Fruit fly (Drosophila melanogaster) whole organism, embryonic: Measurements from ENCODE around the gene Bicra.

Experiments
- Atf-2 ChIP-seq: fragments of 200-800 bp; sonication (Bioruptor generic); optimal IDR thresholded peaks from 2 replicates; lab custom pipeline; 2016; ENCODE audit warnings: missing biosample characterization, missing genetic modification characterization
- Atf6 ChIP-seq: fragments of 200-800 bp; sonication (Bioruptor generic); IDR thresholded peaks from 2 replicates; pipeline ENCODE4 v1.3.6; 2022; ENCODE audit warnings: missing biosample characterization, missing genetic modification characterization
- Blimp-1 ChIP-seq: fragments of 200-800 bp; sonication (Bioruptor generic); optimal IDR thresholded peaks from 3 replicates; lab custom pipeline; 2018; ENCODE audit warnings: missing biosample characterization, missing genetic modification characterization, mild to moderate bottlenecking, moderate library complexity, missing genetic modification reagents
- Bteb2 ChIP-seq: fragments of 200-800 bp; sonication (Bioruptor generic); optimal IDR thresholded peaks from 2 replicates; lab custom pipeline; 2016; ENCODE audit warnings: missing biosample characterization, missing genetic modification characterization
- CG12155 ChIP-seq: fragments of 200-800 bp; sonication (Bioruptor generic); optimal IDR thresholded peaks from 3 replicates; lab custom pipeline; 2016; ENCODE audit warnings: missing biosample characterization, missing genetic modification characterization
- CG15269 ChIP-seq: fragments of 200-800 bp; sonication (Bioruptor generic); optimal IDR thresholded peaks from 2 replicates; lab custom pipeline; 2018; ENCODE audit warnings: missing biosample characterization, mild to moderate bottlenecking, missing genetic modification characterization, moderate library complexity
- CG15479 ChIP-seq: fragments of 200-800 bp; sonication (Bioruptor generic); optimal IDR thresholded peaks from 3 replicates; lab custom pipeline; 2019; ENCODE audit warnings: missing biosample characterization, mild to moderate bottlenecking, missing genetic modification characterization, moderate library complexity
- CG15514 ChIP-seq: fragments of 200-800 bp; sonication (Bioruptor generic); optimal IDR thresholded peaks from 3 replicates; lab custom pipeline; 2017; ENCODE audit warnings: missing biosample characterization, missing genetic modification characterization, mild to moderate bottlenecking, moderate library complexity, missing genetic modification reagents
- CG1603 ChIP-seq: fragments of 200-800 bp; sonication (Bioruptor generic); optimal IDR thresholded peaks from 2 replicates; lab custom pipeline; 2019; ENCODE audit warnings: missing biosample characterization, mild to moderate bottlenecking, missing genetic modification characterization, moderate library complexity
- CG17912 ChIP-seq: fragments of 200-800 bp; sonication (Bioruptor generic); optimal IDR thresholded peaks from 2 replicates; lab custom pipeline; 2018; ENCODE audit warnings: missing biosample characterization, mild to moderate bottlenecking, missing genetic modification characterization
- CG2199 ChIP-seq: fragments of 200-800 bp; sonication (Bioruptor generic); IDR thresholded peaks from 3 replicates; pipeline ENCODE4 v1.3.6; 2022; ENCODE audit warnings: missing biosample characterization, missing genetic modification characterization
- CG2678 ChIP-seq: fragments of 200-800 bp; sonication (Bioruptor generic); optimal IDR thresholded peaks from 3 replicates; lab custom pipeline; 2019; ENCODE audit warnings: missing biosample characterization, mild to moderate bottlenecking, missing genetic modification characterization, moderate library complexity
- CG33213 ChIP-seq: fragments of 200-800 bp; sonication (Bioruptor generic); optimal IDR thresholded peaks from 3 replicates; lab custom pipeline; 2016; ENCODE audit warnings: missing biosample characterization, missing genetic modification characterization
- CG3407 ChIP-seq: fragments of 200-800 bp; sonication (Bioruptor generic); optimal IDR thresholded peaks from 2 replicates; lab custom pipeline; 2018; ENCODE audit warnings: missing biosample characterization, mild to moderate bottlenecking, missing genetic modification characterization
- CG4820 ChIP-seq: fragments of 200-800 bp; sonication (Bioruptor generic); optimal IDR thresholded peaks from 3 replicates; lab custom pipeline; 2016; ENCODE audit warnings: missing biosample characterization, missing genetic modification characterization
- CG7839 ChIP-seq: fragments of 200-800 bp; sonication (Bioruptor generic); optimal IDR thresholded peaks from 3 replicates; lab custom pipeline; 2018; ENCODE audit warnings: missing biosample characterization, mild to moderate bottlenecking, missing genetic modification characterization, moderate library complexity
- CG8089 ChIP-seq: fragments of 200-800 bp; sonication (Bioruptor generic); optimal IDR thresholded peaks from 3 replicates; lab custom pipeline; 2016; ENCODE audit warnings: missing biosample characterization, missing genetic modification characterization
- CG8388 ChIP-seq: fragments of 200-800 bp; sonication (Bioruptor generic); optimal IDR thresholded peaks from 2 replicates; lab custom pipeline; 2019; ENCODE audit warnings: missing biosample characterization, mild to moderate bottlenecking, missing genetic modification characterization, moderate library complexity
- ERR ChIP-seq: fragments of 200-800 bp; sonication (Bioruptor generic); optimal IDR thresholded peaks from 2 replicates; lab custom pipeline; 2016; ENCODE audit warnings: missing biosample characterization, missing genetic modification characterization
- Fer1 ChIP-seq: fragments of 200-800 bp; sonication (Bioruptor generic); optimal IDR thresholded peaks from 2 replicates; lab custom pipeline; 2017; ENCODE audit warnings: missing biosample characterization, mild to moderate bottlenecking, missing genetic modification characterization
- Jarid2 ChIP-seq: fragments of 200-800 bp; sonication (Bioruptor generic); optimal IDR thresholded peaks from 3 replicates; lab custom pipeline; 2017; ENCODE audit warnings: mild to moderate bottlenecking, missing biosample characterization, missing genetic modification reagents, missing genetic modification characterization
- Lhr ChIP-seq: fragments of 200-800 bp; sonication (Bioruptor generic); optimal IDR thresholded peaks from 3 replicates; lab custom pipeline; 2017; ENCODE audit warnings: mild to moderate bottlenecking, missing biosample characterization, missing genetic modification reagents, missing genetic modification characterization
- Med ChIP-seq: fragments of 200-800 bp; sonication (Bioruptor generic); peaks from one replicate; lab custom pipeline; 2016; ENCODE audit warnings: missing biosample characterization, missing genetic modification characterization, mild to moderate bottlenecking, inconsistent platforms, moderate library complexity
- NfI ChIP-seq: fragments of 200-800 bp; sonication (Bioruptor generic); optimal IDR thresholded peaks from 3 replicates; lab custom pipeline; 2018; ENCODE audit warnings: missing biosample characterization, mild to moderate bottlenecking, missing genetic modification characterization, moderate library complexity
- Poxn ChIP-seq: fragments of 200-800 bp; sonication (Bioruptor generic); IDR thresholded peaks from 2 replicates; pipeline ENCODE4 v1.3.6; 2022; ENCODE audit warnings: missing biosample characterization, missing genetic modification characterization
- Rx ChIP-seq: fragments of 200-800 bp; sonication (Bioruptor generic); IDR thresholded peaks from 2 replicates; pipeline ENCODE4 v1.3.6; 2022; ENCODE audit warnings: missing biosample characterization, missing genetic modification characterization
- Sox100B ChIP-seq: fragments of 200-800 bp; sonication (Bioruptor generic); optimal IDR thresholded peaks from 3 replicates; lab custom pipeline; 2018; ENCODE audit warnings: missing biosample characterization, mild to moderate bottlenecking, missing genetic modification characterization
- ac ChIP-seq: fragments of 200-800 bp; sonication (Bioruptor generic); optimal IDR thresholded peaks from 3 replicates; lab custom pipeline; 2017; ENCODE audit warnings: missing biosample characterization, mild to moderate bottlenecking, missing genetic modification characterization
- ap ChIP-seq: fragments of 200-800 bp; sonication (Bioruptor generic); IDR thresholded peaks from 2 replicates; pipeline ENCODE4 v1.3.6; 2022; ENCODE audit warnings: missing biosample characterization, missing genetic modification characterization
- br ChIP-seq: fragments of >200 bp; optimal IDR thresholded peaks from 2 replicates; lab custom pipeline; 2017
- chm ChIP-seq: fragments of 200-800 bp; sonication (Bioruptor generic); IDR thresholded peaks from 2 replicates; pipeline ENCODE4 v1.3.6; 2022; ENCODE audit warnings: missing biosample characterization, missing genetic modification characterization
- ci ChIP-seq: fragments of 200-800 bp; sonication (Bioruptor generic); IDR thresholded peaks from 3 replicates; pipeline ENCODE4 v1.3.6; 2022; ENCODE audit warnings: missing biosample characterization, missing genetic modification characterization
- crc ChIP-seq: fragments of 200-800 bp; sonication (Bioruptor generic); optimal IDR thresholded peaks from 2 replicates; lab custom pipeline; 2016; ENCODE audit warnings: missing biosample characterization, missing genetic modification characterization
- disco-r ChIP-seq: fragments of 200-800 bp; sonication (Bioruptor generic); optimal IDR thresholded peaks from 2 replicates; lab custom pipeline; 2016; ENCODE audit warnings: missing biosample characterization, missing genetic modification characterization
- dysf ChIP-seq: fragments of 200-800 bp; sonication (Bioruptor generic); IDR thresholded peaks from 3 replicates; pipeline ENCODE4 v1.3.6; 2022; ENCODE audit warnings: missing biosample characterization, missing genetic modification characterization
- ftz-f1 ChIP-seq: fragments of 200-800 bp; sonication (Bioruptor generic); optimal IDR thresholded peaks from 2 replicates; lab custom pipeline; 2016; ENCODE audit warnings: missing biosample characterization, missing genetic modification characterization
- gce ChIP-seq: fragments of 200-800 bp; sonication (Bioruptor generic); IDR thresholded peaks from 3 replicates; pipeline ENCODE4 v1.3.6; 2022; ENCODE audit warnings: missing biosample characterization, missing genetic modification characterization
- hb ChIP-seq: fragments of 200-800 bp; sonication (Bioruptor generic); IDR thresholded peaks from 3 replicates; pipeline ENCODE4 v1.3.6; 2022; ENCODE audit warnings: missing biosample characterization, missing genetic modification characterization; ENCODE audit not compliant: partially characterized antibody
- ind ChIP-seq: fragments of 200-800 bp; sonication (Bioruptor generic); optimal IDR thresholded peaks from 3 replicates; lab custom pipeline; 2016; ENCODE audit warnings: missing biosample characterization, missing genetic modification characterization
- jigr1 ChIP-seq: fragments of 200-800 bp; sonication (Bioruptor generic); IDR thresholded peaks from 3 replicates; pipeline ENCODE4 v1.3.6; 2022; ENCODE audit warnings: missing biosample characterization, missing genetic modification characterization
- jing ChIP-seq: fragments of 200-800 bp; sonication (Bioruptor generic); optimal IDR thresholded peaks from 2 replicates; lab custom pipeline; 2018; ENCODE audit warnings: missing biosample characterization, mild to moderate bottlenecking, missing genetic modification characterization
- kah ChIP-seq: fragments of 200-800 bp; sonication (Bioruptor generic); optimal IDR thresholded peaks from 2 replicates; lab custom pipeline; 2018; ENCODE audit warnings: missing biosample characterization, mild to moderate bottlenecking, missing genetic modification characterization
- nerfin-1 ChIP-seq: fragments of 200-800 bp; sonication (Bioruptor generic); optimal IDR thresholded peaks from 3 replicates; lab custom pipeline; 2019; ENCODE audit warnings: missing biosample characterization, mild to moderate bottlenecking, missing genetic modification characterization, moderate library complexity
- nmo ChIP-seq: fragments of 200-800 bp; sonication (Bioruptor generic); optimal IDR thresholded peaks from 2 replicates; lab custom pipeline; 2018; ENCODE audit warnings: missing biosample characterization, mild to moderate bottlenecking, missing genetic modification characterization, moderate library complexity
- org-1 ChIP-seq: fragments of 200-800 bp; sonication (Bioruptor generic); optimal IDR thresholded peaks from 2 replicates; lab custom pipeline; 2017; ENCODE audit warnings: missing biosample characterization, missing genetic modification characterization
- pan ChIP-seq, 4 experiments: fragments of >200 bp in 3 of 4; fragments of 200-800 bp in 1 of 4; sonication (Bioruptor generic) in 1 of 4; optimal IDR thresholded peaks in 3 of 4; IDR thresholded peaks in 1 of 4; 2 replicates each; pipeline versions ENCODE4 v1.3.6 to Lab custom; 2017 to 2022; ENCODE audit warnings: missing biosample characterization in 2 of 4, missing genetic modification characterization in 2 of 4, mixed read lengths in 1 of 4
- pb ChIP-seq: fragments of 200-800 bp; sonication (Bioruptor generic); optimal IDR thresholded peaks from 3 replicates; lab custom pipeline; 2016; ENCODE audit warnings: missing biosample characterization, missing genetic modification characterization
- slou ChIP-seq: fragments of 200-800 bp; sonication (Bioruptor generic); optimal IDR thresholded peaks from 3 replicates; lab custom pipeline; 2016; ENCODE audit warnings: missing biosample characterization, missing genetic modification characterization
- so ChIP-seq: fragments of 200-800 bp; sonication (Bioruptor generic); IDR thresholded peaks from 3 replicates; pipeline ENCODE4 v1.3.6; 2022; ENCODE audit warnings: missing biosample characterization, missing genetic modification characterization
- stc ChIP-seq: fragments of 200-800 bp; sonication (Bioruptor generic); IDR thresholded peaks from 2 replicates; pipeline ENCODE4 v1.3.6; 2022; ENCODE audit warnings: missing biosample characterization, missing genetic modification characterization

Bicra gene

dm6 chr3R:29064682-29065100 lies 1.9 kb downstream of the Bicra start (continued):
- TF ChIP-seq kah (GFP tag; lab: Kevin White, UChicago) (no peak), CG7839 (no peak), CG2199 (GFP tag; lab: Robert Waterston, UW) (no peak), ERR (GFP tag; lab: Kevin White, UChicago) (no peak)
- TF ChIP-seq, all 482 proteins: peak for 41

- 0 out of 3 replicates have a peak, but pooled peaks have one; percentile 23 for TF ChIP-seq gce (GFP tag; lab: Robert Waterston, UW)
- TF ChIP-seq CG17912, result no peak
- TF ChIP-seq pan (optimal IDR thresholded peaks at IDR 0.05; lab: Kevin White, UChicago), result no peak
- TF ChIP-seq pan (GFP tag; optimal IDR thresholded peaks at IDR 0.05 in 1 of 2, IDR thresholded peaks at IDR 0.05 in 1 of 2), result no peak
- no peak for TF ChIP-seq nmo
- TF ChIP-seq CG1603 (tag; lab: Kevin White, UChicago), result peak; percentile 12
- no peak for TF ChIP-seq Poxn (GFP tag; lab: Robert Waterston, UW)
- TF ChIP-seq NfI, result no peak
- no peak for TF ChIP-seq dysf (GFP tag; lab: Robert Waterston, UW)
- TF ChIP-seq Rx (GFP tag; lab: Robert Waterston, UW), result no peak
- no peak for TF ChIP-seq Atf-2 (GFP tag; lab: Kevin White, UChicago)
- no peak for TF ChIP-seq ind (GFP tag; lab: Kevin White, UChicago)
- no peak for TF ChIP-seq Lhr (GFP tag; lab: Kevin White, UChicago)
- TF ChIP-seq Blimp-1 (GFP tag; lab: Kevin White, UChicago), result no peak
- no peak for TF ChIP-seq CG3407 (GFP tag; lab: Kevin White, UChicago)
- TF ChIP-seq CG12155 (GFP tag; lab: Kevin White, UChicago), result no peak
- TF ChIP-seq jigr1 (GFP tag; lab: Robert Waterston, UW), result no peak
- no peak for TF ChIP-seq ap (GFP tag; lab: Robert Waterston, UW)
- TF ChIP-seq Jarid2 (GFP tag; lab: Kevin White, UChicago), result no peak
- peak; percentile 11 for TF ChIP-seq CG15514 (GFP tag; lab: Kevin White, UChicago)
- peak; percentile 47; the same call in 1 of the 3 replicates for TF ChIP-seq so (GFP tag; lab: Robert Waterston, UW)
- TF ChIP-seq CG4820, result no peak
- TF ChIP-seq org-1 (GFP tag; lab: Kevin White, UChicago), result no peak
- TF ChIP-seq ci, result peak; percentile 21; the same call in 1 of the 3 replicates
- no peak for TF ChIP-seq pb (GFP tag; lab: Kevin White, UChicago)
- TF ChIP-seq crc, result no peak
- TF ChIP-seq br (lab: Kevin White, UChicago), result no peak
- TF ChIP-seq stc (GFP tag; lab: Robert Waterston, UW), result no peak
- no peak for TF ChIP-seq chm (GFP tag; lab: Robert Waterston, UW)
- peak; percentile 81 for TF ChIP-seq Med (GFP tag; lab: Kevin White, UChicago)
- no peak for TF ChIP-seq ftz-f1
- TF ChIP-seq CG8388 (GFP tag; lab: Kevin White, UChicago), result no peak
- TF ChIP-seq Fer1 (GFP tag; lab: Kevin White, UChicago), result peak; percentile 43
- TF ChIP-seq Bteb2, result no peak
- no peak for TF ChIP-seq slou (GFP tag; lab: Kevin White, UChicago)
- no peak for TF ChIP-seq disco-r
- peak; percentile 17; the same call in 1 of the 2 replicates for TF ChIP-seq Atf6 (GFP tag; lab: Robert Waterston, UW)
- no peak for TF ChIP-seq CG15269
- TF ChIP-seq nerfin-1 (tag; lab: Kevin White, UChicago), result no peak
- TF ChIP-seq CG33213 (GFP tag; lab: Kevin White, UChicago), result no peak
- TF ChIP-seq ac (GFP tag; lab: Kevin White, UChicago), result no peak
- TF ChIP-seq CG15479 (GFP tag; lab: Kevin White, UChicago), result peak; percentile 12
- TF ChIP-seq jing (GFP tag; lab: Kevin White, UChicago), result no peak
- peak; percentile 10 for TF ChIP-seq CG2678
- no peak for TF ChIP-seq hb (GFP tag; lab: Robert Waterston, UW)
- peak; percentile 24 for TF ChIP-seq Sox100B (GFP tag; lab: Kevin White, UChicago)
- no peak for TF ChIP-seq CG8089
Measured at dm6 chr3R:29066285-29066684, 3.4 kb downstream of the Bicra start.
